Fruit fly (Drosophila melanogaster) whole organism, larva: ENCODE measurements around the gene CG10467.

ENCODE experiments used
- noc ChIP-seq: fragments of 200-800 bp; sonication (Bioruptor generic); optimal IDR thresholded peaks from 3 replicates; lab custom pipeline; 2019; ENCODE audit warnings: missing biosample characterization, mild to moderate bottlenecking, missing genetic modification characterization, moderate library complexity

Gene CG10467

DNA sequence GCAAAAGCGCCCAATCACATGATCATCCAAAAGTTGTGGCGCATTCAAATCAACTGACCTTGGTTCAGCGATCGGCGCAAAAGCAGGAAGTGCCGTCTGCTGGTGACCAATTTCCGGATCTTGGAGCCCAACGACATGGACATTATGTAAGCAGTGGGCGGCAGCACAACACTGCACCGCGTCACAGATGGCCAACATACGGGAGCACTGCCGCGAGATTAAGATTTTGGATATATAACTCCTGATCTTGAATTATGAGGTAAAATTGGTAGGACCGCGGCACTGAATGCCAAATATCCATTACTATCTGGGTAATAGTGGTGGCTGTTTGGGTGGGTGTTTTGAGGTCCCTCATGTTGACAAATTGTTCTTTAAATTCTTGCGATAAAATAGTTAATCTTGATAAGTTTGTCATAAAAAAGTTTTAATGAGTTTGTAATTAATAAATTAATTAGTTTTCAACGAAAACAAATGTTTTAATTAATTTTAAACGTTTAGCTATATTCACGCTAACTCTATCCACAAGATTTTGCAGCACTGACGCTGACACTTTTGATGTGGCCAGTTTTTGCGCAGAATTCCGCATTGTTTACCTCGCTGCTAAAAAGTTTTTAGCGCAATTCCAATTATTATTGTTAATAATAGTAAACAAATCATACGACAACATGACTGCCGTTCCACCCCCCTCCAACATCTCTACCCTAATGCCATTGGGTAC is 19.4 kb downstream of the CG10467 start, which contains the start of the genes CG13295 and CG6610:
CG13295 (minus strand) TSS at position 271 of the 718 bp plus-strand sequence.
CG6610 (plus strand) TSS at position 562 of the 718 bp plus-strand sequence.
- peak; percentile 60 for TF ChIP-seq noc (tag; lab: Kevin White, UChicago)

DNA sequence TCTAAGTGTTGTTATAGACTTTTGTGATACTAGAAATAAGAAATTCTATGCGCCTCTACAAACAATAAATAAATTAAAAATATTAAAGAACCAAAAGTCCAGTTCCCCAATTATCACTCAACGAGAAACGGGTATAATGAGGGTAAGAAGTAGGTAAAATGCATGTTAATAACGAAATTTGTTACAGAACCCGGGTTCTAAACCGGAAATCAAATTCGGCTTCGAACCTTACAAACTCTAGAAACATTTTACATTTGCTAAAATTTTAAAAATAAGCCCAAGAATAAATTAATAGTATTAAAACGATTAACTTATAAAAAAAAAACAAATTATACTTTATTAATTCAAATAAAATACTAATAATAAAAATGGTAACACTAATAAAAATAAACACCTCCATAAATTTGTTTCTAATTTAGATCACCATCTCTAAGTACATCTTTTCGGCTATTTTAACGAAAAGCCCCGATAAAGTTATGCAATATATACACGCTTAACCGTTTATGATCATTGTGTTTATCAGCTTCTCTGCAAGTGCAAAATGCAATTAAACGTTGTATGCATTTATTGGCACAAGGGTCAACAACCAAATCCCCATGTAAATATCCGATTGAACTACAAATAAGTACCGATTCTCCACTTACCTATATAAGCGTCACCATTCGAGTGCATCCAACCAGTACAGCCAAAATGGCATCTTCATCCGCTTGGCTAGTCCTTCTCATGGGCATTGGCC is 22.9 kb downstream of the CG10467 start, which contains the start of gene CG6602:
CG6602 (plus strand) TSS at position 686 of the 736 bp plus-strand sequence.
- no peak for TF ChIP-seq noc (tag; lab: Kevin White, UChicago)

DNA sequence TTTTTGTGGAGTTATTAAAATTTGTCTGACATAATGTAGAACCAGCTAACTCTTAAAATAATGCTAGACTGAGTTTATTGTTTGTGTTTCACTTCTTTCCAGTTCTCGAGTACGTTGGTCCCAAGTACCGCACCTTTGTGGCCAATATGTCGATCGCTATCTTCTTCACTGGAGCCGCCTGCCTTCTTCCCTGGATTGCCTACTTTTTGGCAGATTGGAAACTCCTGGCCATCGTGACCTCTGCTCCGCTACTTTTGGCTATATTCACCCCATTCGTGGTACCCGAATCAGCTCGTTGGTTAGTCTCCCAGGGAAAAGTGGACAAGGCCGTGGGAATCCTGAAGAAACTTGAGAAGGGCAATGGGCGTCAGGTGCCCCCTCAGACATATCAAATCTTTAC is 24.4 kb downstream of the CG10467 start:
- TF ChIP-seq noc (tag; lab: Kevin White, UChicago) = no peak

DNA sequence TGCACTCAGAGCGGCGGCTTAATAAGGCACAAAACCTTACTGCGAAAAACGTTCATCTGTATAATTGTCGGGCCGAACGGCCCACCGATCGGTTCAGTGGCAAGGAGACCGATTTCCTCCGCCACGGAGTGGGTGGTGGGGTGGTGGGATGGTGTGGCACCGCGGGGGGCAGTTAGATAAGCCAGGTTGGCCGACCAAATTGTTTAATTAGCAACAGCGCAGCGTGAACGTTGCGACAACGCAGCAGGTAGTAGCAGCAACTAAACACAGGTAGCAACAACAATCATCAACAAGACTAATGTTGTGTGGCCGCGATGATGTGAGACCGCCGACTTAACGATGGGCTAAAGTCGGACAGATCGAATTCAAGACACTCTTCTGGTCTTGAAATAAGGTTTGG is 26.4 kb downstream of the CG10467 start:
- TF ChIP-seq noc (tag; lab: Kevin White, UChicago) = no peak

DNA sequence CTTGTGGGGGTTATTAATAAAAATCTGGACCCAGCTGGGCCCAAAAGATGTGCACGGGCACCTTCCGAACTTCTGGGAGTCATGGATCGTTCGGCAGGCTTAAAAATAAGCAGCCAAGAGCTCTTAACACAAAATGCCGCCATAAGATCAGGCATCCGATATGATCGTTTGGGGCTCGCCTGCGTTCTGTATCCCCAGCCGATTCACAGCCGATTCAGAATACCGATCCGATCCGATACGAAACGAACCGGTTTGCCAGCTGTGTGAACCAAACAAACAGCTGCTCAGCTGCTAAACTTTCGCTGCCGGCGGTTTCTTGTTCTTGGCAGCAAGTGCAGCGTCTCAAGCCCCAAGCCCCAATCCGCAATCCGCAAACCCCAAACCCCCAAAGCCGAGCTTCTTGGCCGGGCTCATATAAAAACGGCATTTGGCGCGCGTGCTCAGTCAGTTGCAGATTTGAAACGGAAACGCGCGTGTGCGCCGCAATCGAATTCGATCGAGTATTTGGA is 28.6 kb downstream of the CG10467 start, which contains the start of gene CG42269:
CG42269 (plus strand) TSS at position 416 of the 509 bp plus-strand sequence.
- no peak for TF ChIP-seq noc (tag; lab: Kevin White, UChicago)

DNA sequence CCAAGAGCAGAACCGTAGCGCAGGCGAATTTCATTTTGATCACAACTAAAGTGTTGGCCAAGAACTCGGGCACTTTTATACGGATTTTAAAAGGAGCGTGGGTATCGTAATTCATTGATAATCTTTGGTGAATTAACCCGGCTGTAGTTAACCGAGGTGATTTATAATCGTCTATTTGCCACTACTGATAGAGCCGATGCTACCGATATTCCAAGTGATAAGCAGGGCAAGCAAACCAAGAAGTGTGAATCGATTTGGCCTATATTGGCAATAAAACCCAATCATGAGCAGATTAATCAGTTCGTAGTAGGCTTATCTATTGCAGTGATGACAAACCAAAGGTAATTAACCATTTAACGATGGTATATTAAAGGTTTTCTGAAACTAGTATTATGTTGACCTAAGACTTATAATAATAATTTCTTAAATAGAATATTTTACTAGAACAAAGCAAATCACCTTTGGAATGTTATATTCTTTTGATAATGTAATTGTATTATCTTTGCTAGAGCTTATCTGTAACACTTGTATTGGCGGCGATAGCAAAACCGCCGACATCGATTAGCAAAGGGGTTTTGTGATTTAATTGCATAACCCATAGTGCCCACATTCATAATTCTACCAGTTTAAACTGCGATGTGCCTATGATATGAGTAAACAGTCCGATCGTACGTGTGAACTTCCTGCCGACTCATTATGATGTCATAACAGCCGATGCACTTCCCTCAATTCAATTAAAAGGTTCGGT is 31.5 kb downstream of the CG10467 start, which contains the start of gene CG10472:
CG10472 (minus strand) TSS at position 51 of the 748 bp plus-strand sequence.
- TF ChIP-seq noc (tag; lab: Kevin White, UChicago) = peak; percentile 24

DNA sequence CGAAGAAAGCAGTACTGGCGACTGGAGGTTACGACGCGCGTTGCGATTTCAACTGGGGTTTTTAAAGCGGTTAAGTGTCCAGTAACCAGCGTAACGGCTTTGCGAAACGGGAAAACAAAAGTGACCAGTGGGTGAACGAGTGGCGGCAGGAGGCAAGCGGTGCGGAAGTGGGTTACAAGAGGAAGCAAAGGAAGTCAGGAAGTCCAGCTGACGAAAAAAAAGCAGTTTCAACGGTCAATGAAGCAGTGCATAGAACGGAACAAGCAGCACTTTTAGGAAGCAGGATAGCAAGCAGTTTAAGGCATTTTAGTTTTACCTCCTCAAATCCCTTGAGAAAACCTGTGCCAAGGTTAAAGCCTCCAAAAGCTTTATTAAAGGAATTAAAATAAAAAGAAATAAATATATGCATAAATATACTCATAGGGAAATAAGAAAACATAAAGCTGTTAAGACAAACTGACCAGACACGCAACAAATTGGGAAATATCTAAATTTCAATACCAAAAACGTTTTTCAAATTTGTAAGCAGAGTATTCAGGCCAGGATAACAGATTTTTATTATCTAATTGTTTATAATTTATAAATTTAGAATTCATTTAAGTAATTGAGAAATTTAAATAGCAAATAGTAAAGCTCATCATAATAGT is 35.4 kb downstream of the CG10467 start, which contains the start of gene CG6592:
CG6592 (plus strand) TSS at position 597 of the 647 bp plus-strand sequence.
- no peak for TF ChIP-seq noc (tag; lab: Kevin White, UChicago)

DNA sequence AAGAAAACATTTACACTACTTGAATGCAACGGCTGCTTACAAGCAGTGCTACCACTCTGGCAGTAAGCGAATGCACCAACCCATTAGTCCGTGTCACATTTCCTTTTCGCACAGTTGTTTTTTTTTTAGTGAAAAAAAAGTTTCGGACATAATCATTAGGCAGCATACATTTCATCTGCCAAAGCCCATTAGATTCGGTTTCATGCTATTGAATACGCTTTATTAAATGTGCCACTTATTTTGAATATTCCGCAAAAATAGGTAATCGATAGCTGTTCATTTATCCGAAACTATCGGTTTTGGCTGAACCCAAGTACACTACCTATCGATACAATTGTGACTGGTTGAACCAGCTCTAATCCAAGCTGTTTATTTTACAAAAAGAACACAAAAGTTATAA is 39.7 kb downstream of the CG10467 start, which contains the start of gene tant:
tant (plus strand) TSS at position 334 of the 400 bp plus-strand sequence.
- TF ChIP-seq noc (tag; lab: Kevin White, UChicago) = no peak

DNA sequence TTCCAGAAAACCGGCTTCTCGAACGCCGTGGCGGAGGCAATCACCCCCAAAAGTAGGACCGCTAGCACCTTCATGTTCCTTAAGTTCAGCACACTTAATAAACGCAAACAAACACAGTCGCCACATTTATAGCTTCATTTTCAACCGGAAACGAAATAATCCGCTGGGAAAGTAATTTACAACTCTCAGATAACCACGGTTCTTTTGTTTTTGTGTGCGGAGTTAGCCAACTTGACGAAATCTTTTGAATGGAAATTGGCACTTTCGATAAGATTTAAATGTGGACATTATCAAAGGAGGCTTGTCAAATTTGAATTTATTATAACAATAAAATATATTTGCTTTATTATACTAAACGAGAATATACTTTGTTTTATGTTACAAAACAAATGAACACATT is 40.2 kb downstream of the CG10467 start, which contains the start of gene Jon65Ai:
Jon65Ai (minus strand) TSS at position 101 of the 400 bp plus-strand sequence.
- peak; percentile 29 for TF ChIP-seq noc (tag; lab: Kevin White, UChicago)

DNA sequence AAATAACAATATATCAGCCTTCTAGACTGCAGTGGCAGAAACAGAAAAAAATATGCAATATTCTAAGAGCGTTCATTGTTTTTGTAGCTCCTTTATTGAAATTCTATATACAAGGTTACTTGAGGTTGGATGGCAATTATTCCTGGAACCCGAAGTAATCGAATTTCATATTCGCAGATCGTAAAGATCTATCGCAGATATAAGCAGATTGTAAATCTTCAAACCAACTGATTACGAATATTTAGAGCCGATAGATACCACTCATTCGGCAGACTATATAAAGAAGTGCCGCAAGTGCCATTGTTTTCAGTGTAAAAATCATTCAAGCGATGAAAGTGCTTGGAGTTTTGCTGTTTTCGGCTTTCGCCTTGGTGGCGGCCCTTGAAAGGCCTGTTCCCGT is 42.5 kb downstream of the CG10467 start, which contains the start of gene Jon65Aii:
Jon65Aii (plus strand) TSS at position 301 of the 400 bp plus-strand sequence.
- TF ChIP-seq noc (tag; lab: Kevin White, UChicago) = peak; percentile 5

DNA sequence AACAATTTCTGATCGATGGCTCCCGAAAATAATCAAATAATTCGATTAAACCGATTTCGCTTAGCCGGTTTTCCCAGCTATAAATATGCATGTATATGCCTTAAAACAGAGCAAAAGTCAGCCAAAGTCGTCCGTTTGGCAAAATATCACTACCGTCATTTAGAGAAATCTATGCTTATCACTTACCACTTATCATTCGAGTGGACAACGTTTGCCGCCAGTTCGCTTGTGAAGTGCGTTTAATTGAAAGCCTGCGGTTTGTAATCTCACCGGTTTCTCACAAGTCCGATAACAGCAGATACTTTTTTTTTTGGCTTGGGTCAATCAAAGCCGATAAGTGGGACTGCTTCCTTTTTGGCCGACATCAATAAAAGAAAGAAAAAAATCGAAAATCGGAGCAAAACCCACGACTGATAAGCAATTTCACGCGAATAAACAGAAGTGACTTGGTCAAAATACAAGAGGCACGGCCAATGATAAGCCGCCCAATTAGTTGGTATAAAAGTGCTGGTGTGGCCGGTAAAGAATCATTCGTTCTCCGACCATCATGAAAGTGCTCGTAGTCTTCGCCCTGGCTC is 44.2 kb downstream of the CG10467 start, which contains the start of gene Jon65Aiii:
Jon65Aiii (plus strand) TSS at position 528 of the 578 bp plus-strand sequence.
- TF ChIP-seq noc (tag; lab: Kevin White, UChicago) = peak; percentile 74
